Worm (Caenorhabditis elegans) whole organism, young adult: Measurements from ENCODE around the gene str-141.
"Not testable (repeated sequence)": the region's sequence is repeated elsewhere in the genome, so short reads cannot be mapped to it uniquely, and the experiment has no call there.

ENCODE experiments used
- C17E4.6 ChIP-seq: fragments of 200-800 bp; sonication (Bioruptor generic); IDR thresholded peaks from 2 replicates; pipeline ENCODE4 v1.3.6; 2022; ENCODE audit warnings: missing genetic modification reagents, missing genetic modification characterization, missing compliant biosample characterization
- D2030.7 ChIP-seq: fragments of 200-800 bp; sonication (Bioruptor generic); IDR thresholded peaks from 2 replicates; pipeline ENCODE4 v1.3.6; 2022; ENCODE audit warnings: missing genetic modification reagents, missing genetic modification characterization, missing compliant biosample characterization
- F10E7.11 ChIP-seq: sonication (generic microtip); optimal IDR thresholded peaks from 2 replicates; lab custom pipeline; 2017; ENCODE audit warnings: mild to moderate bottlenecking, missing genetic modification characterization, moderate library complexity, missing compliant biosample characterization
- F22D6.2 ChIP-seq: sonication (generic microtip); optimal IDR thresholded peaks from 2 replicates; lab custom pipeline; 2016; ENCODE audit warnings: mild to moderate bottlenecking, missing genetic modification characterization, missing compliant biosample characterization
- F23B12.7 ChIP-seq: sonication (generic microtip); optimal IDR thresholded peaks from 2 replicates; lab custom pipeline; 2017; ENCODE audit warnings: missing genetic modification characterization, mild to moderate bottlenecking, missing compliant biosample characterization, antibody characterized with exemption, moderate library complexity; ENCODE audit not compliant: insufficient read depth
- F39B2.1 ChIP-seq: fragments of 200-800 bp; sonication (Bioruptor generic); IDR thresholded peaks from 2 replicates; pipeline ENCODE4 v1.3.6; 2022; ENCODE audit warnings: missing genetic modification reagents, missing genetic modification characterization, missing compliant biosample characterization
- ZK185.1 ChIP-seq: sonication (generic microtip); optimal IDR thresholded peaks from 2 replicates; lab custom pipeline; 2016; ENCODE audit warnings: mild to moderate bottlenecking, missing genetic modification characterization, missing compliant biosample characterization; ENCODE audit not compliant: poor library complexity, severe bottlenecking
- ama-1 ChIP-seq, 3 experiments: fragments of 150-350 bp in 1 of 3; sonication (generic microtip) in 2 of 3; optimal IDR thresholded peaks; 2 replicates each; lab custom pipeline; 2014 to 2018; ENCODE audit warnings: missing biosample characterization in 2 of 3, missing genetic modification characterization in 2 of 3, missing genetic modification reagents in 2 of 3
- athp-1 ChIP-seq: sonication (generic microtip); optimal IDR thresholded peaks from 2 replicates; lab custom pipeline; 2017; ENCODE audit warnings: mild to moderate bottlenecking, missing genetic modification characterization, missing compliant biosample characterization
- ceh-79 ChIP-seq: sonication (generic microtip); optimal IDR thresholded peaks from 2 replicates; lab custom pipeline; 2017; ENCODE audit warnings: mild to moderate bottlenecking, missing genetic modification characterization, missing compliant biosample characterization
- ceh-91 ChIP-seq: fragments of 200-800 bp; sonication (Bioruptor generic); IDR thresholded peaks from 2 replicates; pipeline ENCODE4 v1.3.6; 2022; ENCODE audit warnings: missing genetic modification reagents, missing genetic modification characterization, missing compliant biosample characterization
- dpl-1 ChIP-seq: fragments of 150-350 bp; optimal IDR thresholded peaks from 2 replicates; lab custom pipeline; 2014; ENCODE audit warnings: missing biosample characterization, missing genetic modification reagents, missing genetic modification characterization
- egl-18 ChIP-seq: fragments of 200-800 bp; sonication (Bioruptor generic); IDR thresholded peaks from 2 replicates; pipeline ENCODE4 v1.3.6; 2022; ENCODE audit warnings: missing genetic modification reagents, missing genetic modification characterization, missing compliant biosample characterization
- ekl-4 ChIP-seq: fragments of 200-800 bp; sonication (Bioruptor generic); IDR thresholded peaks from 2 replicates; pipeline ENCODE4 v1.3.6; 2022; ENCODE audit warnings: missing genetic modification reagents, missing genetic modification characterization, missing compliant biosample characterization
- him-1 ChIP-seq: sonication (generic microtip); optimal IDR thresholded peaks from 2 replicates; lab custom pipeline; 2016; ENCODE audit warnings: missing genotype, missing genetic modification reagents, missing genetic modification characterization, missing compliant biosample characterization
- hlh-26 ChIP-seq: fragments of 200-800 bp; sonication (Bioruptor generic); conservative IDR thresholded peaks from 2 replicates; pipeline ENCODE4 v1.3.6; 2022; ENCODE audit warnings: missing genetic modification reagents, missing genetic modification characterization, missing compliant biosample characterization
- hsf-1 ChIP-seq: fragments of 200-800 bp; sonication (Bioruptor generic); IDR thresholded peaks from 2 replicates; pipeline ENCODE4 v1.3.6; 2022; ENCODE audit warnings: missing genetic modification reagents, missing genetic modification characterization, missing compliant biosample characterization
- madf-8 ChIP-seq: fragments of 200-800 bp; sonication (Bioruptor generic); conservative IDR thresholded peaks from 2 replicates; pipeline ENCODE4 v1.3.6; 2022; ENCODE audit warnings: missing genetic modification reagents, missing genetic modification characterization, missing compliant biosample characterization
- nfya-1 ChIP-seq: sonication (generic microtip); optimal IDR thresholded peaks from 2 replicates; lab custom pipeline; 2017; ENCODE audit warnings: antibody characterized with exemption, missing compliant biosample characterization, missing genetic modification characterization, borderline replicate concordance; ENCODE audit not compliant: insufficient read depth
- nfyb-1 ChIP-seq: fragments of 200-800 bp; sonication (Bioruptor generic); IDR thresholded peaks from 2 replicates; pipeline ENCODE4 v1.3.6; 2022; ENCODE audit warnings: missing genetic modification reagents, missing genetic modification characterization, missing compliant biosample characterization
- nhr-27 ChIP-seq: fragments of 200-800 bp; sonication (Bioruptor generic); optimal IDR thresholded peaks from 2 replicates; lab custom pipeline; 2018; ENCODE audit warnings: mild to moderate bottlenecking, missing genetic modification characterization, moderate library complexity, missing compliant biosample characterization
- rpc-1 ChIP-seq, 2 experiments: fragments of 150-350 bp in 1 of 2; sonication (generic microtip) in 1 of 2; optimal IDR thresholded peaks; 2 replicates each; lab custom pipeline; 2014 to 2018; ENCODE audit warnings: missing biosample characterization in 1 of 2, missing genetic modification characterization in 1 of 2, missing genetic modification reagents in 1 of 2, missing genotype in 1 of 2
- snpc-1.1 ChIP-seq: sonication (generic microtip); optimal IDR thresholded peaks from 2 replicates; lab custom pipeline; 2017; ENCODE audit warnings: missing genetic modification characterization, mild to moderate bottlenecking, missing compliant biosample characterization, antibody characterized with exemption, moderate library complexity, missing genotype, missing genetic modification reagents; ENCODE audit not compliant: insufficient read depth
- snpc-4 ChIP-seq, 5 experiments: fragments of 150-350 bp in 1 of 5; sonication (generic microtip) in 4 of 5; optimal IDR thresholded peaks; 2 replicates each; lab custom pipeline; 2014 to 2018; ENCODE audit warnings: missing genetic modification characterization in 5 of 5, missing biosample characterization in 3 of 5, antibody characterized with exemption in 2 of 5, mild to moderate bottlenecking in 2 of 5, missing compliant biosample characterization in 2 of 5, missing genotype in 2 of 5, moderate library complexity in 2 of 5, missing genetic modification reagents in 1 of 5
- tbp1 ChIP-seq: fragments of 200-800 bp; sonication (Bioruptor generic); optimal IDR thresholded peaks from 2 replicates; lab custom pipeline; 2018; ENCODE audit warnings: mild to moderate bottlenecking, missing genetic modification characterization, missing compliant biosample characterization
- tbx-9 ChIP-seq: sonication (generic microtip); optimal IDR thresholded peaks from 2 replicates; lab custom pipeline; 2016; ENCODE audit warnings: borderline replicate concordance, missing genetic modification characterization, inconsistent platforms, missing compliant biosample characterization
- tlf-1 ChIP-seq: fragments of 200-800 bp; sonication (Bioruptor generic); optimal IDR thresholded peaks from 2 replicates; lab custom pipeline; 2018; ENCODE audit warnings: mild to moderate bottlenecking, missing genetic modification characterization, missing compliant biosample characterization
- unc-130 ChIP-seq: sonication (generic microtip); optimal IDR thresholded peaks from 2 replicates; lab custom pipeline; 2016; ENCODE audit warnings: missing genetic modification reagents, missing genetic modification characterization, missing compliant biosample characterization
- unc-62 ChIP-seq: fragments of 150-350 bp; optimal IDR thresholded peaks from 2 replicates; lab custom pipeline; 2014; ENCODE audit warnings: missing biosample characterization, missing genetic modification reagents, missing genetic modification characterization
- zfh-2 ChIP-seq: fragments of 200-800 bp; sonication (Bioruptor generic); conservative IDR thresholded peaks from 2 replicates; pipeline ENCODE4 v1.3.6; 2022; ENCODE audit warnings: missing genetic modification reagents, missing genetic modification characterization, missing compliant biosample characterization

str-141 gene

DNA sequence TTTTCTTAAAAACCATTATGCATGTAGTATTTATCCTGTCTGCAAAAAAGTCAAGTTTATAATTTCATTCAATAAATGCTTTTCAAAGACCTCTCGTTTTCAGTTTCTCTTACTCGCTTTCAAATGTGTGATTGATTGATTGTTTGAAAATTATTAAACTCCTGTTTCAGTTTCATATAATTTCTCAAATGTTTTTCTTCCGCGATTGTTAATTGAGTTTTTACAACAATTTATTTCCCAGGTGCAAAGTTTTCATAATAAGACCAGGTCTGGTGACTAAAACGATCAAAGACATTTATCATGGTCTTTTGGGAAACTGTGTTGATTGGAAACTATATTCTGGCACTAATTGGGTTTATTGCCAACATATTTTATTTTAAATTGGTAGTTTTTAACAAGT is 29.2 kb downstream of the str-141 start, which contains the start of gene T03F7.6:
TSS of gene T03F7.6 (plus strand) at position 301 of the 400 bp plus-strand sequence.
- no peak for TF ChIP-seq nfya-1 (tag; lab: Kevin White, UChicago)
- no peak for TF ChIP-seq ama-1 (optimal IDR thresholded peaks at IDR 0.05; lab: Kevin White, UChicago)
- no peak for TF ChIP-seq ama-1 (GFP tag; optimal IDR thresholded peaks at IDR 0.05; lab: Kevin White, UChicago)
- no peak for TF ChIP-seq F10E7.11
- TF ChIP-seq ZK185.1: no peak
- TF ChIP-seq F22D6.2 (tag; lab: Kevin White, UChicago): no peak
- TF ChIP-seq tbx-9 (tag; lab: Kevin White, UChicago): no peak
- TF ChIP-seq F39B2.1 (GFP tag; lab: Robert Waterston, UW): no peak
- no peak for TF ChIP-seq rpc-1 (optimal IDR thresholded peaks at IDR 0.05; lab: Kevin White, UChicago)
- TF ChIP-seq rpc-1 (tag; optimal IDR thresholded peaks at IDR 0.05; lab: Kevin White, UChicago): no peak
- TF ChIP-seq athp-1: no peak
- no peak for TF ChIP-seq ceh-91 (GFP tag; lab: Robert Waterston, UW)

DNA sequence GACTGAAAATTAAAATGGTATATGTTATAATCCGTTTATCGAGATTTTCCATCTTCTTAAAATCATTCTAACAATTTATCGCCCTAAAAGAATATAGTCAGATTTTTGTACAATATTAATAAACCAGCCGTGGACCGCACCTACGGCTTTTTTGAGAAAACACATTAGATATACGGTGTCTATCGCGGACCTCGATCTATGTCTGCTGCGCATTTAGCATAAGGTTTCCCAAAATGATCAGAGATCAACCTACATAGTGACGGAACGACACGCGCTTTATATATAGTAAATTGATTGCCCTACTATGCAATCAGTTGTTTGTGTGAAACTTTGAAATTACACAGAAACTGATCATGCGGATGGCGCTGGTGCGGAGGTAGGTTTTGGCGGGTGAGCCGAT is 30.9 kb downstream of the str-141 start:
- TF ChIP-seq snpc-1.1 (tag; lab: Kevin White, UChicago) (peak; percentile 24), D2030.7 (no peak), snpc-4 (GFP tag; optimal IDR thresholded peaks at IDR 0.05; lab: Kevin White, UChicago) (peak; percentile 3), snpc-4 (tag; optimal IDR thresholded peaks at IDR 0.05; lab: Kevin White, UChicago) (peak in 2 of 4 experiments; percentile 68 to 86)
- TF ChIP-seq, all 124 proteins: peak for 2

DNA sequence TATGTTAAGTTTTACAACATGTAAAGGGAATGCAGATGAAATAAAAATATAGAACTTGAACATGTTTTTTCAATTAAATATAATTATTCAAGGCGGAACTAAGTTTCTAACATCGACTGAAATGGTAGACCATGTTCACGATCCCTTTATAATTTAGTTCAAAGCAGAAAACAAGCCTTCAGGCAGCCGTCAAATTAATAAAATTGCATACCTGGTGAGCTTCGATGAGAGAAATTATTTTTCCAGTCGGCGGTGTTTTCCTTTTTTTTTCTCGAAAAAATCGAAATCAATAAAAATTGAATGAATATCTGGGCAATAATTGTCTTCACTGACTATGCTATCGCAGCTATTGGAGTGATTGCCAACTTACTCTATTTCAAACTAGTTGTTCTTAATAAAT is 32.7 kb downstream of the str-141 start, which contains the start of gene C03E10.1:
TSS of gene C03E10.1 (plus strand) at position 301 of the 400 bp plus-strand sequence.
- TF ChIP-seq dpl-1 (GFP tag; lab: Kevin White, UChicago): no peak
- no peak for TF ChIP-seq hlh-26 (GFP tag; lab: Robert Waterston, UW)
- TF ChIP-seq him-1 (tag; lab: Kevin White, UChicago): no peak
- no peak for TF ChIP-seq hsf-1
- no peak for TF ChIP-seq zfh-2 (GFP tag; lab: Robert Waterston, UW)
- TF ChIP-seq unc-62: no peak
- no peak for TF ChIP-seq C17E4.6

DNA sequence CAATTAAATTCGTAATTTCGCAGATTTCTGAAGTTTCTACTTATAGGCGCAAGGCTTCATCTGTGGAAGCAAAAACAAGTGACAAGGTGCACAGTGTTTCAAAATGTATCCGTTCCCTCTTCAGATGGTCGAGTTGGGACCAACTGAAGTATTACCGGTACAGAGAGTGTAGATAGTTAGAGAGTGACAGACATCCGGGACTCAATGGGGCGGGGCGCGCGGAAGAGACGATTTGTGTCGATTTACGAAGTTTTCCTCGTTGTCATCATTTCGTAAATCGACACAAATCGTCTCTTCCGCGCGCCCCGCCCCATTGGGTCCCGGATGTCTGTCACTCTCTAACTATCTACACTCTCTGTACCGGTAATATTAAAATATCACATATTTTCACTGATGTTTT is 37.5 kb downstream of the str-141 start, which contains the start of gene C03E10.3:
TSS of gene C03E10.3 (plus strand) at position 301 of the 400 bp plus-strand sequence.
- not testable (repeated sequence) for TF ChIP-seq ceh-79 (tag; lab: Kevin White, UChicago); tlf-1; tbp1 (GFP tag; lab: Kevin White, UChicago)
- TF ChIP-seq, all 124 proteins: peak for 0; not testable (repeated sequence) for 124

DNA sequence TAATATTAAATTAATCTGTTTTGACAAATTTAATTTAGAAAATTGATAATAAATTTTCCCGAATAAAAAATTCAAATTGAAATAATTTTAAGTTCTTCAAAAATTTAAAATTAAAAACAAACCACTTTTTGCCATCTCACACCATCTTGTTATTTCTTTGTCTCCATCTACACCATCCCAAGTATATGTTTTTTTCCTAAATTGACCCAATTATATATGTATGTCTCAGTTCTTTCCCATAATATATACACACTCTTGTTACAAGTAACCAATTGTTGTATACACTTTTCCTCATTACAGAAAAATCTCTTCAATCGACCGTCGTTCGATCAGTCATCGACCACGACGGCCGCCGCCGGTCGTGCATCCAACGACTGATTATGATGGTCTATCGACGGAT is 41.3 kb downstream of the str-141 start, which contains the start of gene gly-20:
TSS of gene gly-20 (plus strand) at position 301 of the 400 bp plus-strand sequence.
- no peak for TF ChIP-seq rpc-1 (optimal IDR thresholded peaks at IDR 0.05; lab: Kevin White, UChicago)
- TF ChIP-seq rpc-1 (tag; optimal IDR thresholded peaks at IDR 0.05; lab: Kevin White, UChicago): no peak
- no peak for TF ChIP-seq unc-130 (GFP tag; lab: Kevin White, UChicago)
- no peak for TF ChIP-seq ekl-4 (GFP tag; lab: Robert Waterston, UW)
- TF ChIP-seq snpc-1.1 (tag; lab: Kevin White, UChicago): no peak
- TF ChIP-seq nfyb-1: no peak
- no peak for TF ChIP-seq nhr-27 (tag; lab: Kevin White, UChicago)
- TF ChIP-seq unc-62: no peak
- no peak for TF ChIP-seq madf-8
- TF ChIP-seq egl-18 (GFP tag; lab: Robert Waterston, UW): no peak
- no peak for TF ChIP-seq F23B12.7
- no peak for TF ChIP-seq F22D6.2 (tag; lab: Kevin White, UChicago)
